Fruit fly (Drosophila melanogaster) whole organism, prepupa: ENCODE measurements around the gene red.

Experiments used
- Blimp-1 ChIP-seq: fragments of 200-800 bp; sonication (Bioruptor generic); optimal IDR thresholded peaks from 3 replicates; lab custom pipeline; 2017; ENCODE audit warnings: missing biosample characterization, missing genetic modification characterization, mild to moderate bottlenecking, moderate library complexity, missing genetic modification reagents
- CG10669 ChIP-seq: fragments of 200-800 bp; sonication (Bioruptor generic); optimal IDR thresholded peaks from 3 replicates; lab custom pipeline; 2018; ENCODE audit warnings: missing biosample characterization, mild to moderate bottlenecking, missing genetic modification characterization, moderate library complexity
- CG11294 ChIP-seq: fragments of 200-800 bp; sonication (Bioruptor generic); IDR thresholded peaks from 2 replicates; pipeline ENCODE4 v1.3.6; 2022; ENCODE audit warnings: missing biosample characterization, missing genetic modification characterization
- CG11762 ChIP-seq: fragments of 200-800 bp; sonication (Bioruptor generic); optimal IDR thresholded peaks from 3 replicates; lab custom pipeline; 2016; ENCODE audit warnings: missing biosample characterization, missing genetic modification characterization; ENCODE audit not compliant: insufficient read depth
- CG11902 ChIP-seq: fragments of 200-800 bp; sonication (Bioruptor generic); optimal IDR thresholded peaks from 3 replicates; lab custom pipeline; 2016; ENCODE audit warnings: missing biosample characterization, missing genetic modification characterization
- CG1621 ChIP-seq: fragments of 200-800 bp; sonication (Bioruptor generic); optimal IDR thresholded peaks from 3 replicates; lab custom pipeline; 2018; ENCODE audit warnings: missing biosample characterization, mild to moderate bottlenecking, missing genetic modification characterization
- CG3032 ChIP-seq: fragments of 200-800 bp; optimal IDR thresholded peaks from 2 replicates; lab custom pipeline; 2019; ENCODE audit warnings: missing biosample characterization, mild to moderate bottlenecking, missing genetic modification characterization, moderate library complexity
- CG32006 ChIP-seq: fragments of 200-800 bp; sonication (Bioruptor generic); optimal IDR thresholded peaks from 3 replicates; lab custom pipeline; 2017; ENCODE audit warnings: missing biosample characterization, mild to moderate bottlenecking, missing genetic modification characterization
- CG34406 ChIP-seq: fragments of 200-800 bp; sonication (Bioruptor generic); optimal IDR thresholded peaks from 3 replicates; lab custom pipeline; 2016; ENCODE audit warnings: missing biosample characterization, missing genetic modification characterization
- CG4318 ChIP-seq: fragments of 200-800 bp; sonication (Bioruptor generic); optimal IDR thresholded peaks from 3 replicates; lab custom pipeline; 2017; ENCODE audit warnings: missing biosample characterization, mild to moderate bottlenecking, missing genetic modification characterization
- CG6163 ChIP-seq: fragments of 200-800 bp; sonication (Bioruptor generic); IDR thresholded peaks from 3 replicates; pipeline ENCODE4 v1.3.6; 2022; ENCODE audit warnings: missing biosample characterization, missing genetic modification characterization
- CG6276 ChIP-seq: fragments of 200-800 bp; sonication (Bioruptor generic); optimal IDR thresholded peaks from 2 replicates; lab custom pipeline; 2017; ENCODE audit warnings: missing biosample characterization, mild to moderate bottlenecking, missing genetic modification characterization
- CG7368 ChIP-seq: fragments of 200-800 bp; sonication (Bioruptor generic); optimal IDR thresholded peaks from 3 replicates; lab custom pipeline; 2016; ENCODE audit warnings: missing biosample characterization, missing genetic modification characterization
- CG8632 ChIP-seq: fragments of 200-800 bp; sonication (Bioruptor generic); optimal IDR thresholded peaks from 3 replicates; lab custom pipeline; 2016; ENCODE audit warnings: missing biosample characterization, missing genetic modification characterization
- Eip75B ChIP-seq: fragments of 200-800 bp; sonication (Bioruptor generic); optimal IDR thresholded peaks from 3 replicates; lab custom pipeline; 2016; ENCODE audit warnings: missing biosample characterization, missing genetic modification characterization
- Eip93F ChIP-seq: fragments of 200-800 bp; sonication (Bioruptor generic); optimal IDR thresholded peaks from 2 replicates; lab custom pipeline; 2016; ENCODE audit warnings: missing biosample characterization, mild to moderate bottlenecking, missing genetic modification characterization
- Ets96B ChIP-seq: fragments of 200-800 bp; optimal IDR thresholded peaks from 2 replicates; lab custom pipeline; 2019; ENCODE audit warnings: missing biosample characterization, mild to moderate bottlenecking, missing genetic modification characterization, moderate library complexity
- Gug ChIP-seq: fragments of 200-800 bp; sonication (Bioruptor generic); IDR thresholded peaks from 2 replicates; pipeline ENCODE4 v1.3.6; 2022; ENCODE audit warnings: missing biosample characterization, missing genetic modification characterization
- Hr38 ChIP-seq: sonication (Bioruptor generic); optimal IDR thresholded peaks from 2 replicates; lab custom pipeline; 2016; ENCODE audit warnings: missing biosample characterization, missing genetic modification characterization
- Hr4 ChIP-seq: fragments of 200-800 bp; sonication (Bioruptor generic); optimal IDR thresholded peaks from 3 replicates; lab custom pipeline; 2016; ENCODE audit warnings: missing biosample characterization, missing genetic modification characterization
- OdsH ChIP-seq: fragments of 200-800 bp; sonication (Bioruptor generic); optimal IDR thresholded peaks from 3 replicates; lab custom pipeline; 2016; ENCODE audit warnings: missing biosample characterization, missing genetic modification characterization
- Sox14 ChIP-seq: fragments of 200-800 bp; sonication (Bioruptor generic); optimal IDR thresholded peaks from 3 replicates; lab custom pipeline; 2016; ENCODE audit warnings: missing biosample characterization, missing genetic modification characterization
- Sox15 ChIP-seq: fragments of 200-800 bp; sonication (Bioruptor generic); optimal IDR thresholded peaks from 3 replicates; lab custom pipeline; 2016; ENCODE audit warnings: missing biosample characterization, missing genetic modification characterization
- achi ChIP-seq: fragments of 200-800 bp; sonication (Bioruptor generic); optimal IDR thresholded peaks from 3 replicates; lab custom pipeline; 2016; ENCODE audit warnings: missing biosample characterization, missing genetic modification characterization
- acj6 ChIP-seq: fragments of 200-800 bp; sonication (Bioruptor generic); optimal IDR thresholded peaks from 3 replicates; lab custom pipeline; 2016; ENCODE audit warnings: missing biosample characterization, missing genetic modification characterization
- dac ChIP-seq: fragments of 200-800 bp; sonication (Bioruptor generic); optimal IDR thresholded peaks from 2 replicates; lab custom pipeline; 2017; ENCODE audit warnings: missing biosample characterization, mild to moderate bottlenecking, missing genetic modification characterization
- eg ChIP-seq: fragments of 200-800 bp; sonication (Bioruptor generic); IDR thresholded peaks from 3 replicates; pipeline ENCODE4 v1.3.6; 2022; ENCODE audit warnings: missing biosample characterization, missing genetic modification characterization
- fd85E ChIP-seq: fragments of 200-800 bp; sonication (Bioruptor generic); optimal IDR thresholded peaks from 3 replicates; lab custom pipeline; 2016; ENCODE audit warnings: missing biosample characterization, missing genetic modification characterization
- fkh ChIP-seq: fragments of 200-800 bp; sonication (Bioruptor generic); optimal IDR thresholded peaks from 3 replicates; lab custom pipeline; 2017; ENCODE audit warnings: missing biosample characterization, mild to moderate bottlenecking, missing genetic modification characterization, moderate library complexity
- lz ChIP-seq: fragments of 200-800 bp; sonication (Bioruptor generic); optimal IDR thresholded peaks from 3 replicates; lab custom pipeline; 2016; ENCODE audit warnings: missing biosample characterization, missing genetic modification characterization
- net ChIP-seq: fragments of 200-800 bp; sonication (Bioruptor generic); optimal IDR thresholded peaks from 3 replicates; lab custom pipeline; 2016; ENCODE audit warnings: missing biosample characterization, missing genetic modification characterization
- pdm3 ChIP-seq: fragments of 200-800 bp; sonication (Bioruptor generic); optimal IDR thresholded peaks from 3 replicates; lab custom pipeline; 2016; ENCODE audit warnings: missing biosample characterization, missing genetic modification characterization
- salr ChIP-seq, 2 experiments: fragments of 200-800 bp; sonication (Bioruptor generic); optimal IDR thresholded peaks; 3 replicates each; lab custom pipeline; 2016 to 2018; ENCODE audit warnings: missing biosample characterization in 2 of 2, missing genetic modification characterization in 2 of 2, mild to moderate bottlenecking in 1 of 2
- ss ChIP-seq, 2 experiments: fragments of 200-800 bp; sonication (Bioruptor generic); optimal IDR thresholded peaks; 2 replicates in 1 of 2; 3 replicates in 1 of 2; lab custom pipeline; 2017 to 2018; ENCODE audit warnings: mild to moderate bottlenecking in 2 of 2, missing biosample characterization in 2 of 2, missing genetic modification characterization in 2 of 2, moderate library complexity in 1 of 2
- svp ChIP-seq: fragments of 200-800 bp; sonication (Bioruptor generic); peaks from one replicate; lab custom pipeline; 2016; ENCODE audit warnings: missing biosample characterization, missing genetic modification characterization
- topi ChIP-seq: fragments of 200-800 bp; sonication (Bioruptor generic); optimal IDR thresholded peaks from 3 replicates; lab custom pipeline; 2016; ENCODE audit warnings: missing biosample characterization, missing genetic modification characterization

Gene red

DNA sequence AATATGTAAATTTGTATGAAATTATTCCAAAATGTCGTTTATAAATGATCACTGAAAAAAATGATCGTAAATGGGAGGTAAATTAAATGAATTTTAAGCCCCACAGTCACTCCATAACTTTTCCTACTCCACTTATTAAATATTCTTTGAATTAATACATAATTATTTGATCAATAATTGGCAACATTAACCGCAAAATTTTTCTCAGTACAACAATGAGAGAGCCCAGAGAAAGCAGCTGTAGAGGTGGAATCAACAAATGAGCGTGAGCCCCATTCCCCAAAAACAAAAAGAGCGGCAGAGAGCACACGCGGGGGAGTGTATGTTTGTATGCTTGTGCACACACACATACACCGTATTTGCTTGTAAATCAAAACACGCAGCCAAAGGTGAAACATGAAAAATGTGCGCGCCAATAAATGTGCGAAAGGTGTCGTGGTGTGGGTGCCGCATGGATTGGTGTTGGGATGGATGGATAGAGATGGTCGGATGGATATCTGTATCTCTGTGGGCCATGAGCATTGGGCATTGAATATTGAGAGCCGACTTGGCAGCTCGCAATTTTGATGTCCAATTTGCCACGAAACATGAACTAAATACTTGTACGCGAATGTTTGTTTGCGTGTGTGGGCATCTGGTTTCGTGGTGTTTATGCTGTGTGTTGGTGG, 5.0 kb upstream of the red start (continued):
- TF ChIP-seq Sox15 (GFP tag; lab: Kevin White, UChicago) = peak; percentile 97
- peak; percentile 96 for TF ChIP-seq CG10669 (GFP tag; lab: Kevin White, UChicago)
- peak; percentile 98 for TF ChIP-seq CG4318 (GFP tag; lab: Kevin White, UChicago)
- no peak for TF ChIP-seq eg (GFP tag; lab: Robert Waterston, UW)
- peak; percentile 96 for TF ChIP-seq Eip75B (GFP tag; lab: Kevin White, UChicago)
- TF ChIP-seq Eip93F = peak; percentile 90
- no peak for TF ChIP-seq CG11294 (GFP tag; lab: Robert Waterston, UW)
- peak; percentile 99 for TF ChIP-seq svp (GFP tag; lab: Kevin White, UChicago)
- TF ChIP-seq CG11902 = peak; percentile 96
- TF ChIP-seq fkh (GFP tag; lab: Kevin White, UChicago) = peak; percentile 63
- peak; percentile 99 for TF ChIP-seq OdsH (GFP tag; lab: Kevin White, UChicago)
- TF ChIP-seq achi = peak; percentile 97
- peak; percentile 98 for TF ChIP-seq lz (GFP tag; lab: Kevin White, UChicago)
- peak; percentile 99 for TF ChIP-seq Hr4 (GFP tag; lab: Kevin White, UChicago)
- no peak for TF ChIP-seq Hr38
- TF ChIP-seq pdm3 (GFP tag; lab: Kevin White, UChicago) = peak; percentile 98
- TF ChIP-seq CG6163 (GFP tag; lab: Robert Waterston, UW) = no peak
- peak; percentile 98 for TF ChIP-seq net (GFP tag; lab: Kevin White, UChicago)
- TF ChIP-seq Sox14 = peak; percentile 97
- peak; percentile 93 for TF ChIP-seq CG1621 (tag; lab: Kevin White, UChicago)
- TF ChIP-seq CG7368 = peak; percentile 97
- TF ChIP-seq CG3032 (tag; lab: Kevin White, UChicago) = peak; percentile 95
- peak; percentile 98 for TF ChIP-seq acj6 (GFP tag; lab: Kevin White, UChicago)
- peak; percentile 74 to 86 for TF ChIP-seq ss (GFP tag; optimal IDR thresholded peaks at IDR 0.05; lab: Kevin White, UChicago)
- TF ChIP-seq Gug (GFP tag; lab: Robert Waterston, UW) = no peak
- peak; percentile 96 for TF ChIP-seq Ets96B (tag; lab: Kevin White, UChicago)
- peak; percentile 98 for TF ChIP-seq CG34406 (GFP tag; lab: Kevin White, UChicago)
- TF ChIP-seq, all 60 proteins: peak for 53

DNA sequence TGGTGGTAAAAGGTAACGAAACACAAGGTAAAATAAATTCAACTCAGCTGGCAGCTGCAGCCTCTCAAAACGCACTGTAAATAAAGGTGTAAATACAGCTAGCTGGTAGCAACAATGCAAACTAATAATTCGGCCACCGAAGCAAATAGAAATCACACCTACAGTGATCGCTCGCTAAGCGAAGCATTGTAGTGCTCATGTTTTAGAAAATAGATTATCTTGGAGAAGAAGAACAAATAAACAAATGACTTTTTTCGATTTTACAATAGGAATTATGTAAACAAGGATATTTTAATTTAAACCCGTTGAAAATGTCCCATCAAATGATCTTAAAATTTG, 4.5 kb upstream of the red start:
- TF ChIP-seq Blimp-1 (GFP tag; lab: Kevin White, UChicago) = no peak
- no peak for TF ChIP-seq salr (GFP tag; optimal IDR thresholded peaks at IDR 0.05; lab: Kevin White, UChicago)
- TF ChIP-seq CG8632 (GFP tag; lab: Kevin White, UChicago) = no peak
- TF ChIP-seq dac (GFP tag; lab: Kevin White, UChicago) = no peak
- TF ChIP-seq CG11294 (GFP tag; lab: Robert Waterston, UW) = no peak
- peak; percentile 56 for TF ChIP-seq Hr4 (GFP tag; lab: Kevin White, UChicago)
- TF ChIP-seq topi (GFP tag; lab: Kevin White, UChicago) = no peak
- TF ChIP-seq fkh (GFP tag; lab: Kevin White, UChicago) = peak; percentile 59
- TF ChIP-seq Eip75B (GFP tag; lab: Kevin White, UChicago) = no peak
- TF ChIP-seq CG32006 (GFP tag; lab: Kevin White, UChicago) = peak; percentile 48
- TF ChIP-seq fd85E (GFP tag; lab: Kevin White, UChicago) = no peak
- TF ChIP-seq CG6276 (GFP tag; lab: Kevin White, UChicago) = peak; percentile 12
- no peak for TF ChIP-seq CG4318 (GFP tag; lab: Kevin White, UChicago)
- TF ChIP-seq CG11762 (GFP tag; lab: Kevin White, UChicago) = no peak
- TF ChIP-seq, all 60 proteins: peak for 4
